Worm (Caenorhabditis elegans) whole organism, L4 larva: ENCODE results near the gene ppm-2.

Experiments
- ZK546.5 ChIP-seq, 2 experiments: sonication (generic microtip); optimal IDR thresholded peaks; 2 replicates each; lab custom pipeline; 2017; ENCODE audit warnings: missing biosample characterization in 2 of 2, missing genetic modification characterization in 2 of 2
- mdl-1 ChIP-seq, 2 experiments: fragments of 150-350 bp in 1 of 2; sonication (generic microtip) in 1 of 2; optimal IDR thresholded peaks; 2 replicates each; lab custom pipeline; 2014 to 2017; ENCODE audit warnings: missing biosample characterization in 2 of 2, missing genetic modification characterization in 2 of 2
- pha-4 ChIP-seq, 2 experiments: fragments of 150-350 bp in 1 of 2; fragments of 200-800 bp in 1 of 2; sonication (Bioruptor generic) in 1 of 2; IDR thresholded peaks in 1 of 2; optimal IDR thresholded peaks in 1 of 2; 2 replicates each; pipeline versions ENCODE4 v1.3.6 to Lab custom; 2014 to 2022; ENCODE audit warnings: missing genetic modification characterization in 2 of 2, missing genetic modification reagents in 2 of 2, missing biosample characterization in 1 of 2, missing compliant biosample characterization in 1 of 2
- zag-1 ChIP-seq: fragments of 150-350 bp; optimal IDR thresholded peaks from 2 replicates; lab custom pipeline; 2014; ENCODE audit warnings: missing biosample characterization, missing genetic modification characterization

DNA sequence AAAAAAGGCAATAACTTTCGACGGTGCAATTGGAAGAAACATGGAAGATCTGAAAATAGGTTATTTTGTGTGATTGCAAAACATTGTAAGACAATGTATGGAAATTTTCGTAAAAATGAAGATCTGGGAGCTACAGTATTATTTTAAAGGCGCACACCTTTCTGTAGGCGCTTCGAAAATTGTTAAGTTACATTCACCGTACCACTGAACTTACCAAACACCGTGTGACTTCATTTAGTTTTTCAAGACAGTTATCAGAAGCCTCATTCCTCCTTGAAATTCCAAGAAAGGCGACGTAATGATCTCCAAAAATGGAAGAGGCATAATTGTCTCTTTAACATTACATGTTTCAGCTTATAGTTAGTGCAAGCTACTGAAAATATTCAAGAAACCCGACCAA, 3.6 kb downstream of the ppm-2 start:
- TF ChIP-seq mdl-1 (tag; optimal IDR thresholded peaks at IDR 0.05; lab: Kevin White, UChicago) (no peak), zag-1 (tag; lab: Kevin White, UChicago) (no peak), pha-4 (GFP tag; IDR thresholded peaks at IDR 0.05; lab: Robert Waterston, UW) (no peak; the same call in 1 of the 2 replicates), pha-4 (tag; optimal IDR thresholded peaks at IDR 0.05; lab: Kevin White, UChicago) (no peak), ZK546.5 (tag; optimal IDR thresholded peaks at IDR 0.05; lab: Kevin White, UChicago) (no peak)
